Worm (Caenorhabditis elegans) whole organism, dauer: Measurements from ENCODE around the gene ifas-3.

Experiments used
- unc-62 ChIP-seq: sonication (generic microtip); optimal IDR thresholded peaks from 2 replicates; lab custom pipeline; 2017; ENCODE audit warnings: missing biosample characterization, missing genetic modification reagents, missing genetic modification characterization

Gene ifas-3

ce11 chrIV:15950838-15951581, at the start of gene ifas-3:
Gene ifas-3 (minus strand): TSS chrIV:15950888.
- TF ChIP-seq unc-62: no peak

- TF ChIP-seq unc-62: no peak
These were observed 49.0 kb upstream of the ifas-3 start for ce11 chrIV:15999692-16000091.

ce11 chrIV:15997906-15998305, 47.2 kb upstream of the ifas-3 start:
- no peak for TF ChIP-seq unc-62

ce11 chrIV:15994505-15994904, 43.8 kb upstream of the ifas-3 start, which contains the start of gene Y105C5B.20:
Gene Y105C5B.20 (minus strand): TSS chrIV:15994605.
- no peak for TF ChIP-seq unc-62

- no peak for TF ChIP-seq unc-62
These were observed 40.7 kb upstream of the ifas-3 start for ce11 chrIV:15991416-15991815.

ce11 chrIV:15983920-15984631, 33.4 kb upstream of the ifas-3 start, which contains the start of gene Y105C5B.19:
Gene Y105C5B.19 (minus strand): TSS chrIV:15983970.
- no peak for TF ChIP-seq unc-62

ce11 chrIV:15964307-15964706, 13.6 kb upstream of the ifas-3 start, which contains the start of gene Y105C5B.18:
Gene Y105C5B.18 (plus strand): TSS chrIV:15964607.
- TF ChIP-seq unc-62: no peak

- no peak for TF ChIP-seq unc-62
These were observed 12.1 kb upstream of the ifas-3 start, which contains the start of gene Y105C5B.17 for ce11 chrIV:15962801-15963200. Gene Y105C5B.17 (plus strand): TSS chrIV:15963101.

ce11 chrIV:15962219-15962762, 11.6 kb upstream of the ifas-3 start, which contains the start of gene lgc-19:
Gene lgc-19 (minus strand): TSS chrIV:15962712.
- TF ChIP-seq unc-62: no peak

- no peak for TF ChIP-seq unc-62
These were observed 10.4 kb upstream of the ifas-3 start for ce11 chrIV:15961069-15961468.

- TF ChIP-seq unc-62: no peak
These were observed 4.7 kb upstream of the ifas-3 start for ce11 chrIV:15955349-15955748.

ce11 chrIV:15953689-15954088, 3.0 kb upstream of the ifas-3 start:
- no peak for TF ChIP-seq unc-62

- no peak for TF ChIP-seq unc-62
These were observed 952 bp upstream of the ifas-3 start, which contains the start of gene Y105C5B.15 for ce11 chrIV:15951640-15952039. Gene Y105C5B.15 (plus strand): TSS chrIV:15951936.

ce11 chrIV:15949995-15950394, 693 bp downstream of the ifas-3 start:
- TF ChIP-seq unc-62: no peak

ce11 chrIV:15946507-15946906, 4.2 kb downstream of the ifas-3 start, which contains the start of gene skr-10:
Gene skr-10 (plus strand): TSS chrIV:15946807.
- no peak for TF ChIP-seq unc-62

ce11 chrIV:15941403-15941802, 9.3 kb downstream of the ifas-3 start, which contains the start of gene Y105C5B.11:
Gene Y105C5B.11 (minus strand): TSS chrIV:15941503.
- no peak for TF ChIP-seq unc-62

- no peak for TF ChIP-seq unc-62
These were observed 9.9 kb downstream of the ifas-3 start for ce11 chrIV:15940811-15941210.
